Fruit fly (Drosophila melanogaster): ENCODE results near the gene pzg.

DNA sequence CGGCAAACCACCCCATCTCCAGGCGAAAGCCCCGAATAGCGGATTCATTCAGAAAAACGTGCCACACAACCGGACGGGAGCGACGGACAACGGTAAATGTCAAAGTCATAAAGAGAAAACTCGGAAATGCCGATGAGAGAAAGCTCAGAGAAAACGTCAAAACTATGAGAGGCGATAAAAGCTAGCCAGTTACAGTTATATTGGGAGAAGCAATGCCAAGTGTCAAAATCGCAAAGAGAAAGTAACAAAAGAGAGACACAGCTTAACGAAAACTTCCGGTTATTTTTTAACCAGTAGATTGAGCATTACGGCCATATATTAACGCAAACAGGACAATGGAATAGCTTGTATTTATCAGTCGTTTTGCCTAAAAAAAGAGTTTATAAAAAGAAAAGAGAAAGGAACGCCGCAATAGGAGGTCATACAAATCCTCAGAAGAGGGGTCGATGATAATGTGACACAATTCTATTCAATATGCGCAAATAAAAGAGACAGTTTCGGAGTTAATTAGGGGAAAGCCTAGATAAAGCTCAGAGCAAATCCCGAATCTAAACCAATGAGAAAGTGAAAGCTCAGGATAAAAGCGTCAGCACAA lies 33.5 kb downstream of the pzg start:
- TF ChIP-seq Crg-1 (GFP tag; optimal IDR thresholded peaks at IDR 0.05), result no peak
- no peak for TF ChIP-seq bab1 (GFP tag; optimal IDR thresholded peaks at IDR 0.05)
- TF ChIP-seq toe (GFP tag; optimal IDR thresholded peaks at IDR 0.05), result no peak
- no peak for TF ChIP-seq cnc (optimal IDR thresholded peaks at IDR 0.05)
- TF ChIP-seq tj (GFP tag; optimal IDR thresholded peaks at IDR 0.05), result no peak
- no peak for TF ChIP-seq CG5204 (GFP tag; optimal IDR thresholded peaks at IDR 0.05)
- TF ChIP-seq Clk (GFP tag; optimal IDR thresholded peaks at IDR 0.05), result no peak

All from whole organism, adult.